In the genomic region with DNA sequence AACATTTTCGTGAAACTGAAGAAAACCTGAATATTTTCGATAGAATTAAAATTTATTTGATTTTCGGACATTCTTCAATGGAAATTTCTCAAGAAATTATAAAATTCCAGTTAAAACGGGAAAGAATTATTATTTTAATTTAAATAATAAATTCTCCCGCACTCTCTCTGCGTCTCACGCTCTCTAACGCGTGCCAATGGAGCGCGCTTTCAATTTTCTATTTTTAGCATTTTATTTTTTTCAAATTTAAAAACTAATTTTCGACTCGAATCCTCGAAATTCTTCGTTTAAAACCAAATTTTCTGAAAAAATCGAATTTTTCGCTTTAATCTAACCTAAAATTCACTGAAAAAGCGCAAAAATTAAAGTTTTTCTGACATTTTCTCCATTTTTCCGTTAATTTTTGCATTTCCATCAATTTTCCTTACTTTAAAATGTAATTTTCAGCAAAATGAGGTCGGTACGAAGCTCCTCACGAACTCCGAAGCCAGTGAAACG, we compare ENCODE assay signal across 7 worm cellular contexts.
TF ChIP-seq lines count a peak whose summit lies in the region.

gbas-1 (plus strand) TSS at position 448 of the 498 bp plus-strand sequence.

TF ChIP-seq in whole organism, L1 larva, 84 proteins besides CTCF, POLR2A, EP300 and RAD21 (continues in another document):
- TF ChIP-seq nhr-237 (tag; optimal IDR thresholded peaks at IDR 0.05; lab: Kevin White, UChicago) (no peak), swsn-7 (tag; optimal IDR thresholded peaks at IDR 0.05; lab: Kevin White, UChicago) (peak; percentile 38), sox-4 (tag; optimal IDR thresholded peaks at IDR 0.05; lab: Kevin White, UChicago) (no peak), unc-30 (tag; optimal IDR thresholded peaks at IDR 0.05; lab: Kevin White, UChicago) (no peak), fos-1 (tag; optimal IDR thresholded peaks at IDR 0.05; lab: Kevin White, UChicago) (no peak), ceh-88 (GFP tag; IDR thresholded peaks at IDR 0.05; lab: Robert Waterston, UW) (no peak), C16A3.4 (tag; optimal IDR thresholded peaks at IDR 0.05; lab: Kevin White, UChicago) (no peak), ces-1 (GFP tag; optimal IDR thresholded peaks at IDR 0.05; lab: Kevin White, UChicago) (no peak), sup-37 (GFP tag; optimal IDR thresholded peaks at IDR 0.05; lab: Kevin White, UChicago) (no peak), unc-130 (tag; optimal IDR thresholded peaks at IDR 0.05; lab: Kevin White, UChicago) (no peak), lin-35 (GFP tag; optimal IDR thresholded peaks at IDR 0.05; lab: Kevin White, UChicago) (peak; percentile 81 to 89), C34B4.2 (tag; optimal IDR thresholded peaks at IDR 0.05; lab: Kevin White, UChicago) (no peak), mep-1 (tag; optimal IDR thresholded peaks at IDR 0.05; lab: Kevin White, UChicago) (peak; percentile 66)

TF ChIP-seq in whole organism, L2 larva, 48 proteins besides CTCF, POLR2A, EP300 and RAD21:
- TF ChIP-seq Y55F3AM.14 (GFP tag; optimal IDR thresholded peaks at IDR 0.05; lab: Kevin White, UChicago) (no peak), unc-55 (GFP tag; optimal IDR thresholded peaks at IDR 0.05; lab: Kevin White, UChicago) (peak; percentile 58), lsy-2 (tag; optimal IDR thresholded peaks at IDR 0.05; lab: Kevin White, UChicago) (peak; percentile 2 to 66), lin-39 (tag; optimal IDR thresholded peaks at IDR 0.05; lab: Kevin White, UChicago) (no peak), nhr-6 (tag; optimal IDR thresholded peaks at IDR 0.05; lab: Kevin White, UChicago) (no peak), gmeb-1 (tag; optimal IDR thresholded peaks at IDR 0.05; lab: Kevin White, UChicago) (peak; percentile 89), sma-3 (GFP tag; optimal IDR thresholded peaks at IDR 0.05; lab: Kevin White, UChicago) (no peak), lin-13 (GFP tag; optimal IDR thresholded peaks at IDR 0.05; lab: Kevin White, UChicago) (peak; percentile 31), nhr-237 (tag; optimal IDR thresholded peaks at IDR 0.05; lab: Kevin White, UChicago) (no peak), C34F6.9 (tag; optimal IDR thresholded peaks at IDR 0.05; lab: Kevin White, UChicago) (peak; percentile 52)

TF ChIP-seq in whole organism, L3 larva, 47 proteins besides CTCF, POLR2A, EP300 and RAD21 (continues in another document):
- TF ChIP-seq R02D3.7 (tag; optimal IDR thresholded peaks at IDR 0.05; lab: Kevin White, UChicago) (no peak), fkh-10 (GFP tag; optimal IDR thresholded peaks at IDR 0.05; lab: Kevin White, UChicago) (no peak), nhr-67 (tag; optimal IDR thresholded peaks at IDR 0.05; lab: Kevin White, UChicago) (no peak), nhr-12 (tag; optimal IDR thresholded peaks at IDR 0.05; lab: Kevin White, UChicago) (no peak), lin-39 (tag; optimal IDR thresholded peaks at IDR 0.05; lab: Kevin White, UChicago) (no peak), nhr-28 (tag; optimal IDR thresholded peaks at IDR 0.05; lab: Kevin White, UChicago) (no peak), aly-2 (tag; optimal IDR thresholded peaks at IDR 0.05; lab: Kevin White, UChicago) (no peak), nhr-11 (tag; optimal IDR thresholded peaks at IDR 0.05; lab: Kevin White, UChicago) (no peak), nhr-23 (tag; optimal IDR thresholded peaks at IDR 0.05; lab: Kevin White, UChicago) (peak; percentile 38), nhr-77 (tag; optimal IDR thresholded peaks at IDR 0.05; lab: Kevin White, UChicago) (no peak), ZK546.5 (tag; optimal IDR thresholded peaks at IDR 0.05; lab: Kevin White, UChicago) (no peak), ama-1 (optimal IDR thresholded peaks at IDR 0.05; lab: Kevin White, UChicago) (no peak), nfya-1 (tag; optimal IDR thresholded peaks at IDR 0.05; lab: Kevin White, UChicago; ENCODE audit: insufficient read depth) (peak; percentile 43), jun-1 (tag; optimal IDR thresholded peaks at IDR 0.05; lab: Kevin White, UChicago) (no peak)

TF ChIP-seq in whole organism, L4 larva, 104 proteins besides CTCF, POLR2A, EP300 and RAD21:
- TF ChIP-seq lsy-2 (tag; optimal IDR thresholded peaks at IDR 0.05; lab: Kevin White, UChicago) = peak in 1 of 2 experiments; percentile 70
- peak; percentile 6 for TF ChIP-seq nhr-6 (tag; optimal IDR thresholded peaks at IDR 0.05; lab: Kevin White, UChicago)
- peak; percentile 87 for TF ChIP-seq duxl-1 (tag; optimal IDR thresholded peaks at IDR 0.05; lab: Kevin White, UChicago; ENCODE audit: poor library complexity)
- no peak for TF ChIP-seq cey-2 (tag; optimal IDR thresholded peaks at IDR 0.05; lab: Kevin White, UChicago; ENCODE audit: borderline replicate concordance, insufficient read depth)
- peak; percentile 72 for TF ChIP-seq dpl-1 (GFP tag; optimal IDR thresholded peaks at IDR 0.05; lab: Kevin White, UChicago)
- TF ChIP-seq sdz-12 (GFP tag; optimal IDR thresholded peaks at IDR 0.05; lab: Kevin White, UChicago) = no peak
- TF ChIP-seq Y5F2A.4 (GFP tag; optimal IDR thresholded peaks at IDR 0.05; lab: Kevin White, UChicago) = no peak
- TF ChIP-seq mes-2 (tag; optimal IDR thresholded peaks at IDR 0.05; lab: Kevin White, UChicago; ENCODE audit: poor library complexity, severe bottlenecking) = peak; percentile 56
- peak; percentile 89 for TF ChIP-seq lin-38 (GFP tag; IDR thresholded peaks at IDR 0.05; lab: Robert Waterston, UW)

TF ChIP-seq in whole organism, late embryonic, 69 proteins besides CTCF, POLR2A, EP300 and RAD21:
- TF ChIP-seq elt-4 (tag; optimal IDR thresholded peaks at IDR 0.05; lab: Kevin White, UChicago) (no peak), pat-9 (tag; optimal IDR thresholded peaks at IDR 0.05; lab: Kevin White, UChicago) (no peak), nhr-11 (tag; optimal IDR thresholded peaks at IDR 0.05; lab: Kevin White, UChicago) (no peak), gmeb-2 (tag; optimal IDR thresholded peaks at IDR 0.05; lab: Kevin White, UChicago) (no peak), pha-2 (tag; optimal IDR thresholded peaks at IDR 0.05; lab: Kevin White, UChicago) (no peak), hlh-15 (tag; optimal IDR thresholded peaks at IDR 0.05; lab: Kevin White, UChicago) (no peak), unc-3 (GFP tag; conservative IDR thresholded peaks at IDR 0.05; lab: Robert Waterston, UW) (no peak), unc-3 (tag; optimal IDR thresholded peaks at IDR 0.05; lab: Kevin White, UChicago) (no peak), nfya-1 (tag; optimal IDR thresholded peaks at IDR 0.05; lab: Kevin White, UChicago) (peak; percentile 16), zip-5 (tag; optimal IDR thresholded peaks at IDR 0.05; lab: Kevin White, UChicago) (no peak)

TF ChIP-seq in whole organism, mixed stage, embryonic, 35 proteins besides CTCF, POLR2A, EP300 and RAD21:
- TF ChIP-seq ces-1 (GFP tag; optimal IDR thresholded peaks at IDR 0.05; lab: Kevin White, UChicago) (peak; percentile 34), flh-1 (GFP tag; optimal IDR thresholded peaks at IDR 0.05; lab: Kevin White, UChicago) (no peak), unc-120 (tag; optimal IDR thresholded peaks at IDR 0.05; lab: Kevin White, UChicago; ENCODE audit: poor library complexity, severe bottlenecking) (peak; percentile 99), nhr-237 (tag; optimal IDR thresholded peaks at IDR 0.05; lab: Kevin White, UChicago) (peak; percentile 2), ztf-11 (tag; optimal IDR thresholded peaks at IDR 0.05; lab: Kevin White, UChicago) (no peak)
TF ChIP-seq in whole organism, mixed stage, embryonic: peak in this region for 3.

TF ChIP-seq in whole organism, young adult, 124 proteins besides CTCF, POLR2A, EP300 and RAD21 (continues in another document):
- TF ChIP-seq mcd-1 (GFP tag; IDR thresholded peaks at IDR 0.05; lab: Robert Waterston, UW) (peak; percentile 85), Y53G8AR.9 (GFP tag; conservative IDR thresholded peaks at IDR 0.05; lab: Robert Waterston, UW) (no peak), Y79H2A.3 (GFP tag; conservative IDR thresholded peaks at IDR 0.05; lab: Robert Waterston, UW) (no peak), F22D6.2 (tag; optimal IDR thresholded peaks at IDR 0.05; lab: Kevin White, UChicago) (no peak), chd-7 (tag; optimal IDR thresholded peaks at IDR 0.05; lab: Kevin White, UChicago) (no peak), ztf-28 (GFP tag; IDR thresholded peaks at IDR 0.05; lab: Robert Waterston, UW) (no peak), tbp1 (GFP tag; optimal IDR thresholded peaks at IDR 0.05; lab: Kevin White, UChicago) (no peak), mel-28 (tag; optimal IDR thresholded peaks at IDR 0.05; lab: Kevin White, UChicago; ENCODE audit: borderline replicate concordance) (no peak), ztf-18 (tag; optimal IDR thresholded peaks at IDR 0.05; lab: Kevin White, UChicago) (no peak), egrh-3 (GFP tag; IDR thresholded peaks at IDR 0.05; lab: Robert Waterston, UW) (no peak), lin-54 (GFP tag; optimal IDR thresholded peaks at IDR 0.05; lab: Kevin White, UChicago) (peak; percentile 41), dpl-1 (GFP tag; optimal IDR thresholded peaks at IDR 0.05; lab: Kevin White, UChicago) (peak; percentile 9), nfya-2 (GFP tag; IDR thresholded peaks at IDR 0.05; lab: Robert Waterston, UW) (no peak), nhr-80 (tag; optimal IDR thresholded peaks at IDR 0.05; lab: Kevin White, UChicago) (no peak), fkh-3 (tag; optimal IDR thresholded peaks at IDR 0.05; lab: Kevin White, UChicago) (no peak), lag-1 (GFP tag; IDR thresholded peaks at IDR 0.05; lab: Robert Waterston, UW) (no peak), F52B5.7 (tag; optimal IDR thresholded peaks at IDR 0.05; lab: Kevin White, UChicago) (no peak), B0336.3 (GFP tag; IDR thresholded peaks at IDR 0.05; lab: Robert Waterston, UW) (no peak), madf-10 (tag; optimal IDR thresholded peaks at IDR 0.05; lab: Kevin White, UChicago) (no peak), unc-130 (GFP tag; optimal IDR thresholded peaks at IDR 0.05; lab: Kevin White, UChicago) (no peak), T07F8.4 (tag; optimal IDR thresholded peaks at IDR 0.05; lab: Kevin White, UChicago) (no peak), ceh-27 (GFP tag; optimal IDR thresholded peaks at IDR 0.05; lab: Kevin White, UChicago) (no peak), mxl-1 (tag; optimal IDR thresholded peaks at IDR 0.05; lab: Kevin White, UChicago) (no peak), rcor-1 (GFP tag; IDR thresholded peaks at IDR 0.05; lab: Robert Waterston, UW) (no peak), madf-6 (GFP tag; IDR thresholded peaks at IDR 0.05; lab: Robert Waterston, UW) (no peak), bed-1 (GFP tag; IDR thresholded peaks at IDR 0.05; lab: Robert Waterston, UW) (no peak), cebp-2 (GFP tag; IDR thresholded peaks at IDR 0.05; lab: Robert Waterston, UW) (no peak), ztf-3 (GFP tag; optimal IDR thresholded peaks at IDR 0.05; lab: Kevin White, UChicago) (no peak), nhr-27 (tag; optimal IDR thresholded peaks at IDR 0.05; lab: Kevin White, UChicago) (no peak), snpc-1.3 (tag; optimal IDR thresholded peaks at IDR 0.05; lab: Kevin White, UChicago; ENCODE audit: insufficient read depth) (no peak), hmg-1.2 (GFP tag; IDR thresholded peaks at IDR 0.05; lab: Robert Waterston, UW) (peak; percentile 95), efl-1 (GFP tag; optimal IDR thresholded peaks at IDR 0.05; lab: Kevin White, UChicago) (peak; percentile 32), rec-8 (tag; optimal IDR thresholded peaks at IDR 0.05; lab: Kevin White, UChicago) (no peak)
